Worm (Caenorhabditis elegans): ENCODE measurements around the gene hsp-4.

The hsp-4 gene

DNA sequence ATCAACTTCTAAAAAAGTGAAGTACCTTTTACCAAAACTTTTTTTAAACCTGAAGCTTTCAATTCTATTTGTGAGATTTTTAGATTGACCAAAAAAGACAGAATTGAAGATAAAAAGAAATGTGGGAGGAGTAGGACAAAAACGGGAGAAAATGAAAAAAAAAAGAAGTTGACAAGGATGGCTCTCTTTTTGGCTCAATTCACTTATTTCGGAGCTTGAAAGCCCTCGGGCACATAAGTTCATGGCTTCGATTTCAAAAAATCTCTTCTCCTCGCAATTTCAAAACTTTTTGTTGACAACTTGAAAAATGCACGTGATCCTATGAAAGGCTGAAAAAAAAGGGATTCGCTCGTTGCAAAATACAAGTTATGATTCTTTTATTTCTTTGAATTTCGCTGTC is 26.2 kb downstream of the hsp-4 start:
- no peak for TF ChIP-seq ceh-39 (tag; optimal IDR thresholded peaks at IDR 0.05)
- peak; percentile 32 for TF ChIP-seq ces-1 (GFP tag; optimal IDR thresholded peaks at IDR 0.05)

DNA sequence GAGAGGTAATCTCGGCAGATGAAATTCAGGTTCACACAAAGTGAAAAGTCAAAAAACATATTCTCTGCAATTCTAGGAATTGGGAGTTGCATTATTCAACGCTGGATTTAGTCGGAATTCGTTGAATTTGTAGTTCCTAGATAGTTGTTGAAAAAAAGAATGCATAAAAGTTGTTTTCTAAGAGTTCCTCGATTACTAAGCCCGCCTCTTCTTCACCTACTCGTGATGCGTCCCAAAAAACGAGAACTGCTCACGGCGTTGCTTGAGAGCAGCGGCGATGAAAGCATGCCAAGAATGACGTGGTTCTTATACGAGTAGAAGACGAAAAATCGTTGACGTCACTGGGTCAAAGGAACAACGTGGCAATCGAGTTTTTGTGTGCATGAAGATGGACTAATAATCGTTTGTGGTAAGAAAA is 27.4 kb downstream of the hsp-4 start:
- TF ChIP-seq mep-1 (tag; optimal IDR thresholded peaks at IDR 0.05) (no peak), tbx-8 (GFP tag; optimal IDR thresholded peaks at IDR 0.05) (no peak), snpc-4 (tag; optimal IDR thresholded peaks at IDR 0.05) (no peak), lsy-2 (tag; optimal IDR thresholded peaks at IDR 0.05) (no peak), unc-62 (GFP tag; optimal IDR thresholded peaks at IDR 0.05) (no peak), drap-1 (GFP tag; optimal IDR thresholded peaks at IDR 0.05) (no peak), ces-1 (GFP tag; optimal IDR thresholded peaks at IDR 0.05) (no peak), ham-2 (GFP tag; optimal IDR thresholded peaks at IDR 0.05) (no peak), nhr-76 (tag; optimal IDR thresholded peaks at IDR 0.05) (no peak), M03D4.4 (tag; optimal IDR thresholded peaks at IDR 0.05) (no peak), nhr-12 (tag; optimal IDR thresholded peaks at IDR 0.05) (no peak), mab-5 (tag; optimal IDR thresholded peaks at IDR 0.05) (no peak), elt-3 (tag; optimal IDR thresholded peaks at IDR 0.05) (no peak), sptf-1 (tag; optimal IDR thresholded peaks at IDR 0.05) (no peak)

DNA sequence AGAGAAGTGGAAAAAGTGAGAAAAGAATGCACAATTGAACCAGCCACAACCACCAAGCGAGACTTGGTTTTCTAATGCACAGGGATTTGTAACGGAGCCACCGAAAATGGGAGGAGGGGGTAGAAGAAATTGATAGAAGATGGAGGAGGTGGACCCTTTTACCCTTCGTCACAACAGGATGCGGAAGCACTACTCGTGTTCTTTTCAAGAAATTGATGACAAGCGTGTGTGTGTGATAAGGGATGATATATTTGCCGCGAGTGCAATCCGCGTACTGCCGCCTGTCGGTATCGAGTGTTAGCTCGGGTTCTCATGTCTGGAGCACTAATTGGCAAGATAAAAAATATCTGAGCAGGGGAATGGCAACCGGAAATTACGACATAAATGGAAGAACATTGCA is 28.5 kb downstream of the hsp-4 start, which contains the start of gene F21D12.3:
Gene F21D12.3 (minus strand): TSS at position 101 of the 400 bp plus-strand sequence.
- TF ChIP-seq nhr-2 (tag; optimal IDR thresholded peaks at IDR 0.05) (no peak), mls-2 (tag; optimal IDR thresholded peaks at IDR 0.05) (no peak), pha-4 (tag; optimal IDR thresholded peaks at IDR 0.05) (no peak), mep-1 (tag; optimal IDR thresholded peaks at IDR 0.05) (no peak), nhr-76 (tag; optimal IDR thresholded peaks at IDR 0.05) (no peak), ztf-11 (tag; optimal IDR thresholded peaks at IDR 0.05) (no peak), lin-13 (tag; optimal IDR thresholded peaks at IDR 0.05) (no peak), mab-5 (tag; optimal IDR thresholded peaks at IDR 0.05) (no peak), cnd-1 (tag; optimal IDR thresholded peaks at IDR 0.05) (no peak), nhr-28 (tag; optimal IDR thresholded peaks at IDR 0.05) (no peak), unc-39 (tag; optimal IDR thresholded peaks at IDR 0.05) (no peak), unc-62 (GFP tag; optimal IDR thresholded peaks at IDR 0.05) (no peak), flh-1 (GFP tag; optimal IDR thresholded peaks at IDR 0.05) (no peak), sem-2 (GFP tag; optimal IDR thresholded peaks at IDR 0.05) (no peak), tbx-8 (GFP tag; optimal IDR thresholded peaks at IDR 0.05) (no peak), unc-120 (tag; optimal IDR thresholded peaks at IDR 0.05; ENCODE audit: poor library complexity, severe bottlenecking) (no peak), lin-32 (GFP tag; optimal IDR thresholded peaks at IDR 0.05) (no peak), elt-3 (tag; optimal IDR thresholded peaks at IDR 0.05) (no peak), drap-1 (GFP tag; optimal IDR thresholded peaks at IDR 0.05) (no peak), elt-1 (tag; optimal IDR thresholded peaks at IDR 0.05; ENCODE audit: borderline replicate concordance, insufficient read depth) (no peak)

- TF ChIP-seq hlh-1 (tag; optimal IDR thresholded peaks at IDR 0.05) (peak; percentile 70), unc-120 (tag; optimal IDR thresholded peaks at IDR 0.05; ENCODE audit: poor library complexity, severe bottlenecking) (peak; percentile 24), nhr-76 (tag; optimal IDR thresholded peaks at IDR 0.05) (no peak)
Measured at ce11 chrII:7323317-7323716, 29.1 kb downstream of the hsp-4 start.

DNA sequence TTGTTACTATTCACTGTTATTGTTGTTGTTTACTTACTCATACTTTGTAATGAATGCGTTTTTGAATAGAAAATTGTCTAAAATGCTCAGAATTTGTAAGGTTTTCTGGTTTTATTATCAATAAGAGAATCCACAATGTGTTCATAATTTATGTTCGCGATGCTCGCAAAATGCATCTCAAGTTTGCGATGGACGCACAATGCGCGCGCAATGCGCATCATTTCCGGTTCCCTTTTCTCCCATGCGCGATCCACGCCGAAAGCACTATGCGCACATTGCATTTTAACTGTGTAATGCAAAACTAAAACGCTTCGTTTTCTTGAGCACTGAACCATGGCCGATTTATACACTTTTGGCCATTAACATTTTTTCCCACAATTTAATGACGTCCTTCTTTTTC is 33.0 kb downstream of the hsp-4 start:
- TF ChIP-seq cnd-1 (tag; optimal IDR thresholded peaks at IDR 0.05) (no peak), nhr-2 (tag; optimal IDR thresholded peaks at IDR 0.05) (no peak), zip-8 (tag; optimal IDR thresholded peaks at IDR 0.05) (no peak), ceh-83 (GFP tag; optimal IDR thresholded peaks at IDR 0.05) (no peak), nhr-237 (tag; optimal IDR thresholded peaks at IDR 0.05) (no peak), blmp-1 (tag; optimal IDR thresholded peaks at IDR 0.05) (no peak), mab-5 (tag; optimal IDR thresholded peaks at IDR 0.05) (no peak), drap-1 (GFP tag; optimal IDR thresholded peaks at IDR 0.05) (no peak), ceh-39 (tag; optimal IDR thresholded peaks at IDR 0.05) (no peak)
